Fruit fly (Drosophila melanogaster) whole organism, prepupa: ENCODE data around the gene CG14431.

Source experiments
- CG10631 ChIP-seq: fragments of 200-800 bp; sonication (Bioruptor generic); optimal IDR thresholded peaks from 2 replicates; lab custom pipeline; 2016; ENCODE audit warnings: missing biosample characterization, missing genetic modification characterization
- CG10669 ChIP-seq: fragments of 200-800 bp; sonication (Bioruptor generic); optimal IDR thresholded peaks from 3 replicates; lab custom pipeline; 2018; ENCODE audit warnings: missing biosample characterization, mild to moderate bottlenecking, missing genetic modification characterization, moderate library complexity
- CG11294 ChIP-seq: fragments of 200-800 bp; sonication (Bioruptor generic); IDR thresholded peaks from 2 replicates; pipeline ENCODE4 v1.3.6; 2022; ENCODE audit warnings: missing biosample characterization, missing genetic modification characterization
- CG11902 ChIP-seq: fragments of 200-800 bp; sonication (Bioruptor generic); optimal IDR thresholded peaks from 3 replicates; lab custom pipeline; 2016; ENCODE audit warnings: missing biosample characterization, missing genetic modification characterization
- CG15336 ChIP-seq: fragments of 200-800 bp; sonication (Bioruptor generic); IDR thresholded peaks from 2 replicates; pipeline ENCODE4 v1.3.6; 2022; ENCODE audit warnings: missing biosample characterization, missing genetic modification characterization
- CG1621 ChIP-seq: fragments of 200-800 bp; sonication (Bioruptor generic); optimal IDR thresholded peaks from 3 replicates; lab custom pipeline; 2018; ENCODE audit warnings: missing biosample characterization, mild to moderate bottlenecking, missing genetic modification characterization
- CG3032 ChIP-seq: fragments of 200-800 bp; optimal IDR thresholded peaks from 2 replicates; lab custom pipeline; 2019; ENCODE audit warnings: missing biosample characterization, mild to moderate bottlenecking, missing genetic modification characterization, moderate library complexity
- CG31627 ChIP-seq: fragments of 200-800 bp; sonication (Bioruptor generic); optimal IDR thresholded peaks from 3 replicates; lab custom pipeline; 2016; ENCODE audit warnings: missing biosample characterization, missing genetic modification characterization
- CG32006 ChIP-seq: fragments of 200-800 bp; sonication (Bioruptor generic); optimal IDR thresholded peaks from 3 replicates; lab custom pipeline; 2017; ENCODE audit warnings: missing biosample characterization, mild to moderate bottlenecking, missing genetic modification characterization
- CG34406 ChIP-seq: fragments of 200-800 bp; sonication (Bioruptor generic); optimal IDR thresholded peaks from 3 replicates; lab custom pipeline; 2016; ENCODE audit warnings: missing biosample characterization, missing genetic modification characterization
- CG4318 ChIP-seq: fragments of 200-800 bp; sonication (Bioruptor generic); optimal IDR thresholded peaks from 3 replicates; lab custom pipeline; 2017; ENCODE audit warnings: missing biosample characterization, mild to moderate bottlenecking, missing genetic modification characterization
- CG6163 ChIP-seq: fragments of 200-800 bp; sonication (Bioruptor generic); IDR thresholded peaks from 3 replicates; pipeline ENCODE4 v1.3.6; 2022; ENCODE audit warnings: missing biosample characterization, missing genetic modification characterization
- CG6276 ChIP-seq: fragments of 200-800 bp; sonication (Bioruptor generic); optimal IDR thresholded peaks from 2 replicates; lab custom pipeline; 2017; ENCODE audit warnings: missing biosample characterization, mild to moderate bottlenecking, missing genetic modification characterization
- CG6808 ChIP-seq: fragments of 200-800 bp; sonication (Bioruptor generic); optimal IDR thresholded peaks from 3 replicates; lab custom pipeline; 2017; ENCODE audit warnings: missing biosample characterization, missing genetic modification characterization, mild to moderate bottlenecking, moderate library complexity, missing genetic modification reagents
- CG6854 ChIP-seq: fragments of 200-800 bp; sonication (Bioruptor generic); optimal IDR thresholded peaks from 2 replicates; lab custom pipeline; 2017; ENCODE audit warnings: missing biosample characterization, mild to moderate bottlenecking, missing genetic modification characterization
- CG7368 ChIP-seq: fragments of 200-800 bp; sonication (Bioruptor generic); optimal IDR thresholded peaks from 3 replicates; lab custom pipeline; 2016; ENCODE audit warnings: missing biosample characterization, missing genetic modification characterization
- CG8119 ChIP-seq: fragments of 200-800 bp; sonication (Bioruptor generic); IDR thresholded peaks from 3 replicates; pipeline ENCODE4 v1.3.6; 2022; ENCODE audit warnings: missing biosample characterization, missing genetic modification characterization
- CG8319 ChIP-seq: fragments of 200-800 bp; sonication (Bioruptor generic); optimal IDR thresholded peaks from 3 replicates; lab custom pipeline; 2016; ENCODE audit warnings: missing biosample characterization, missing genetic modification characterization
- Eip78C ChIP-seq: fragments of 200-800 bp; sonication (Bioruptor generic); peaks from one replicate; lab custom pipeline; 2016; ENCODE audit warnings: missing biosample characterization, missing genetic modification characterization
- Ets21C ChIP-seq: fragments of 200-800 bp; sonication (Bioruptor generic); optimal IDR thresholded peaks from 3 replicates; lab custom pipeline; 2016; ENCODE audit warnings: missing biosample characterization, missing genetic modification characterization
- Ets96B ChIP-seq: fragments of 200-800 bp; optimal IDR thresholded peaks from 2 replicates; lab custom pipeline; 2019; ENCODE audit warnings: missing biosample characterization, mild to moderate bottlenecking, missing genetic modification characterization, moderate library complexity
- Gug ChIP-seq: fragments of 200-800 bp; sonication (Bioruptor generic); IDR thresholded peaks from 2 replicates; pipeline ENCODE4 v1.3.6; 2022; ENCODE audit warnings: missing biosample characterization, missing genetic modification characterization
- Hr39 ChIP-seq: fragments of 200-800 bp; sonication (Bioruptor generic); optimal IDR thresholded peaks from 2 replicates; lab custom pipeline; 2016; ENCODE audit warnings: missing biosample characterization, missing genetic modification characterization
- Hr4 ChIP-seq: fragments of 200-800 bp; sonication (Bioruptor generic); optimal IDR thresholded peaks from 3 replicates; lab custom pipeline; 2016; ENCODE audit warnings: missing biosample characterization, missing genetic modification characterization
- Lpt ChIP-seq: fragments of 200-800 bp; sonication (Bioruptor generic); optimal IDR thresholded peaks from 3 replicates; lab custom pipeline; 2016; ENCODE audit warnings: missing biosample characterization, missing genetic modification characterization
- Met ChIP-seq: fragments of 200-800 bp; sonication (Bioruptor generic); optimal IDR thresholded peaks from 3 replicates; lab custom pipeline; 2016; ENCODE audit warnings: missing biosample characterization, missing genetic modification characterization
- Smox ChIP-seq: fragments of 200-800 bp; sonication (Bioruptor generic); optimal IDR thresholded peaks from 3 replicates; lab custom pipeline; 2016; ENCODE audit warnings: missing biosample characterization, missing genetic modification characterization
- Sox14 ChIP-seq: fragments of 200-800 bp; sonication (Bioruptor generic); optimal IDR thresholded peaks from 3 replicates; lab custom pipeline; 2016; ENCODE audit warnings: missing biosample characterization, missing genetic modification characterization
- Sox15 ChIP-seq: fragments of 200-800 bp; sonication (Bioruptor generic); optimal IDR thresholded peaks from 3 replicates; lab custom pipeline; 2016; ENCODE audit warnings: missing biosample characterization, missing genetic modification characterization
- acj6 ChIP-seq: fragments of 200-800 bp; sonication (Bioruptor generic); optimal IDR thresholded peaks from 3 replicates; lab custom pipeline; 2016; ENCODE audit warnings: missing biosample characterization, missing genetic modification characterization
- cyc ChIP-seq: fragments of 200-800 bp; sonication (Bioruptor generic); optimal IDR thresholded peaks from 3 replicates; lab custom pipeline; 2016; ENCODE audit warnings: missing biosample characterization, missing genetic modification characterization
- dsx ChIP-seq: fragments of 200-800 bp; optimal IDR thresholded peaks from 3 replicates; lab custom pipeline; 2019; ENCODE audit warnings: missing biosample characterization, mild to moderate bottlenecking, missing genetic modification characterization, moderate library complexity; ENCODE audit not compliant: poor library complexity, severe bottlenecking
- eg ChIP-seq: fragments of 200-800 bp; sonication (Bioruptor generic); IDR thresholded peaks from 3 replicates; pipeline ENCODE4 v1.3.6; 2022; ENCODE audit warnings: missing biosample characterization, missing genetic modification characterization
- esn ChIP-seq: fragments of 200-800 bp; sonication (Bioruptor generic); optimal IDR thresholded peaks from 2 replicates; lab custom pipeline; 2016; ENCODE audit warnings: missing biosample characterization, mild to moderate bottlenecking, missing genetic modification characterization, moderate library complexity
- fd59A ChIP-seq: fragments of 200-800 bp; sonication (Bioruptor generic); optimal IDR thresholded peaks from 2 replicates; lab custom pipeline; 2017; ENCODE audit warnings: missing biosample characterization, mild to moderate bottlenecking, missing genetic modification characterization, missing genetic modification reagents
- fd85E ChIP-seq: fragments of 200-800 bp; sonication (Bioruptor generic); optimal IDR thresholded peaks from 3 replicates; lab custom pipeline; 2016; ENCODE audit warnings: missing biosample characterization, missing genetic modification characterization
- fkh ChIP-seq: fragments of 200-800 bp; sonication (Bioruptor generic); optimal IDR thresholded peaks from 3 replicates; lab custom pipeline; 2017; ENCODE audit warnings: missing biosample characterization, mild to moderate bottlenecking, missing genetic modification characterization, moderate library complexity
- lz ChIP-seq: fragments of 200-800 bp; sonication (Bioruptor generic); optimal IDR thresholded peaks from 3 replicates; lab custom pipeline; 2016; ENCODE audit warnings: missing biosample characterization, missing genetic modification characterization
- net ChIP-seq: fragments of 200-800 bp; sonication (Bioruptor generic); optimal IDR thresholded peaks from 3 replicates; lab custom pipeline; 2016; ENCODE audit warnings: missing biosample characterization, missing genetic modification characterization
- salr ChIP-seq, 2 experiments: fragments of 200-800 bp; sonication (Bioruptor generic); optimal IDR thresholded peaks; 3 replicates each; lab custom pipeline; 2016 to 2018; ENCODE audit warnings: missing biosample characterization in 2 of 2, missing genetic modification characterization in 2 of 2, mild to moderate bottlenecking in 1 of 2
- spab ChIP-seq: fragments of 200-800 bp; sonication (Bioruptor generic); optimal IDR thresholded peaks from 2 replicates; lab custom pipeline; 2017; ENCODE audit warnings: missing biosample characterization, mild to moderate bottlenecking, missing genetic modification characterization, missing genetic modification reagents
- ss ChIP-seq, 2 experiments: fragments of 200-800 bp; sonication (Bioruptor generic); optimal IDR thresholded peaks; 2 replicates in 1 of 2; 3 replicates in 1 of 2; lab custom pipeline; 2017 to 2018; ENCODE audit warnings: mild to moderate bottlenecking in 2 of 2, missing biosample characterization in 2 of 2, missing genetic modification characterization in 2 of 2, moderate library complexity in 1 of 2
- topi ChIP-seq: fragments of 200-800 bp; sonication (Bioruptor generic); optimal IDR thresholded peaks from 3 replicates; lab custom pipeline; 2016; ENCODE audit warnings: missing biosample characterization, missing genetic modification characterization

The CG14431 gene

dm6 chrX:6859756-6860412, 48.2 kb upstream of the CG14431 start (continued):
- peak; percentile 12 for TF ChIP-seq acj6
- peak; percentile 82 for TF ChIP-seq Eip78C
- TF ChIP-seq fd85E: no peak
- peak; percentile 9 for TF ChIP-seq CG4318 (GFP tag; lab: Kevin White, UChicago)
- peak; percentile 82 for TF ChIP-seq CG11902 (GFP tag; lab: Kevin White, UChicago)
- TF ChIP-seq Hr39: peak; percentile 31
- peak; percentile 83 for TF ChIP-seq lz
- peak; percentile 80 for TF ChIP-seq CG6276 (GFP tag; lab: Kevin White, UChicago)
- peak; percentile 88 for TF ChIP-seq cyc (GFP tag; lab: Kevin White, UChicago)
- TF ChIP-seq CG10669: peak; percentile 78
- TF ChIP-seq eg: peak; percentile 72
- peak; percentile 59 for TF ChIP-seq Smox (GFP tag; lab: Kevin White, UChicago)
- TF ChIP-seq dsx (GFP tag; lab: Kevin White, UChicago): no peak
- peak; percentile 62; the same call in 1 of the 2 replicates for TF ChIP-seq Gug (GFP tag; lab: Robert Waterston, UW)
- no peak for TF ChIP-seq fkh (GFP tag; lab: Kevin White, UChicago)
- peak; percentile 72 for TF ChIP-seq Ets96B (tag; lab: Kevin White, UChicago)
- no peak for TF ChIP-seq CG1621 (tag; lab: Kevin White, UChicago)

DNA sequence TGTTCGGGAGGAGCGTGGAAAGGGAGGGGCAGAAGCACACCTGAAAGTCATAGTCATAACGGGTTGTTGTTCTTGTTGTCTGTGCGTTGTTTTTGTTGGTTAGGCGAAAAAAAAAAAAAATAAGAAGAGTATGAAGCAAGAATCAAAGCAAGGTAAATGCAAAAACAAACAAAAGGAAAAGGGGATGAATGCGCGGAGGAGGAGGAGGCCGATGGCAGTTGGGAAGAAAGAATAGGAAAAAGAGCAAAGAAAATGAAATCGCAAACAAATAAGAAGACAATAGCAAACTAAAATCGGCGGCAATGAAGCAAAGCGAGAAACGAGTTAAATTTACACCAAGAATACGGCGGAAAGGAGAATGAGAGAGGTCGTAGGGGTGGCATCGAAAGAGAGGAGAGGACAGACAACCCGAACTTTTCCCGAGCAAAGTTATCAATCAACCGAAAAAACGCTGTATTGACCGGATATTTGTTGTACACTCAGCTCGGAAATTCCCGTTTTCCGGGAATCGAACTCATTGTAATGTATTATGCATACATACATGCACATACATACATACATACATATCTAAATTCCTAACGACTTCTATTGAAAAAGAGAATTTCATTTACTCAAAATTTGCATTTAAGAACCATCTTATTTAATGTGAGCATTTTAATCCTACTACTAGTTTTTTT, 47.5 kb upstream of the CG14431 start:
- TF ChIP-seq Sox15 (GFP tag; lab: Kevin White, UChicago) (no peak), fkh (GFP tag; lab: Kevin White, UChicago) (peak; percentile 44), CG6854 (no peak), CG8119 (GFP tag; lab: Robert Waterston, UW) (peak; percentile 58; the same call in 2 of the 3 replicates), CG32006 (GFP tag; lab: Kevin White, UChicago) (peak; percentile 20), ss (GFP tag; optimal IDR thresholded peaks at IDR 0.05; lab: Kevin White, UChicago) (peak; percentile 10 to 32), Hr4 (GFP tag; lab: Kevin White, UChicago) (peak; percentile 46), cyc (GFP tag; lab: Kevin White, UChicago) (no peak), CG15336 (0 out of 2 replicates have a peak, but pooled peaks have one; percentile 13)

dm6 chrX:6861523-6862077, 46.5 kb upstream of the CG14431 start:
- TF ChIP-seq CG6163 (peak; percentile 83), fd59A (GFP tag; lab: Kevin White, UChicago) (peak; percentile 69), Eip78C (peak; percentile 95), CG8319 (GFP tag; lab: Kevin White, UChicago) (no peak), topi (GFP tag; lab: Kevin White, UChicago) (peak; percentile 88), CG8119 (GFP tag; lab: Robert Waterston, UW) (peak; percentile 82), esn (peak; percentile 85), CG34406 (peak; percentile 66), CG11294 (peak; percentile 82), salr (GFP tag; optimal IDR thresholded peaks at IDR 0.05; lab: Kevin White, UChicago) (peak in 1 of 2 experiments; percentile 38), Lpt (GFP tag; lab: Kevin White, UChicago) (peak; percentile 10), Sox14 (GFP tag; lab: Kevin White, UChicago) (peak; percentile 84), CG10631 (GFP tag; lab: Kevin White, UChicago) (peak; percentile 78), CG4318 (GFP tag; lab: Kevin White, UChicago) (peak; percentile 79), CG7368 (peak; percentile 37), CG6276 (GFP tag; lab: Kevin White, UChicago) (peak; percentile 80), Met (GFP tag; lab: Kevin White, UChicago) (peak; percentile 86), CG31627 (GFP tag; lab: Kevin White, UChicago) (peak; percentile 79), Ets21C (peak; percentile 69), CG3032 (tag; lab: Kevin White, UChicago) (peak; percentile 74), CG32006 (GFP tag; lab: Kevin White, UChicago) (peak; percentile 88), acj6 (peak; percentile 68), lz (peak; percentile 86), spab (GFP tag; lab: Kevin White, UChicago) (peak; percentile 55), CG10669 (peak; percentile 75), cyc (GFP tag; lab: Kevin White, UChicago) (peak; percentile 75), fd85E (no peak), net (GFP tag; lab: Kevin White, UChicago) (peak; percentile 55), CG6808 (GFP tag; lab: Kevin White, UChicago) (peak; percentile 64), CG6854 (peak; percentile 40), Sox15 (GFP tag; lab: Kevin White, UChicago) (peak; percentile 62), Hr4 (GFP tag; lab: Kevin White, UChicago) (peak; percentile 83)
